Worm (Caenorhabditis elegans) whole organism, young adult: ENCODE results near the gene bus-4.

Experiments
- C06A6.2 ChIP-seq: fragments of 200-800 bp; sonication (Bioruptor generic); conservative IDR thresholded peaks from 2 replicates; pipeline ENCODE4 v1.3.6; 2022; ENCODE audit warnings: missing genetic modification characterization, missing compliant biosample characterization
- F52B5.7 ChIP-seq: sonication (generic microtip); optimal IDR thresholded peaks from 2 replicates; lab custom pipeline; 2016; ENCODE audit warnings: mild to moderate bottlenecking, missing genetic modification characterization, missing compliant biosample characterization
- K11D2.4 ChIP-seq: fragments of 200-800 bp; sonication (Bioruptor generic); IDR thresholded peaks from 2 replicates; pipeline ENCODE4 v1.3.6; 2022; ENCODE audit warnings: missing genetic modification reagents, missing genetic modification characterization, missing compliant biosample characterization
- K12H6.12 ChIP-seq: fragments of 200-800 bp; sonication (Bioruptor generic); optimal IDR thresholded peaks from 2 replicates; lab custom pipeline; 2018; ENCODE audit warnings: mild to moderate bottlenecking, missing genetic modification characterization, missing compliant biosample characterization
- T07F8.4 ChIP-seq: sonication (generic microtip); optimal IDR thresholded peaks from 2 replicates; lab custom pipeline; 2016; ENCODE audit warnings: mild to moderate bottlenecking, missing genetic modification characterization, moderate library complexity, missing compliant biosample characterization
- Y56A3A.18 ChIP-seq: fragments of 200-800 bp; sonication (Bioruptor generic); IDR thresholded peaks from 2 replicates; pipeline ENCODE4 v1.3.6; 2022; ENCODE audit warnings: missing genetic modification reagents, missing genetic modification characterization, missing compliant biosample characterization
- Y95B8A.8 ChIP-seq: fragments of 200-800 bp; sonication (Bioruptor generic); IDR thresholded peaks from 2 replicates; pipeline ENCODE4 v1.3.6; 2022; ENCODE audit warnings: missing genetic modification reagents, missing genetic modification characterization, missing compliant biosample characterization
- ZK185.1 ChIP-seq: sonication (generic microtip); optimal IDR thresholded peaks from 2 replicates; lab custom pipeline; 2016; ENCODE audit warnings: mild to moderate bottlenecking, missing genetic modification characterization, missing compliant biosample characterization; ENCODE audit not compliant: poor library complexity, severe bottlenecking
- ama-1 ChIP-seq, 3 experiments: fragments of 150-350 bp in 1 of 3; sonication (generic microtip) in 2 of 3; optimal IDR thresholded peaks; 2 replicates each; lab custom pipeline; 2014 to 2018; ENCODE audit warnings: missing biosample characterization in 2 of 3, missing genetic modification characterization in 2 of 3, missing genetic modification reagents in 2 of 3
- attf-3 ChIP-seq: fragments of 200-800 bp; sonication (Bioruptor generic); conservative IDR thresholded peaks from 2 replicates; pipeline ENCODE4 v1.3.6; 2022; ENCODE audit warnings: missing genetic modification reagents, missing genetic modification characterization, missing compliant biosample characterization
- bed-1 ChIP-seq: fragments of 200-800 bp; sonication (Bioruptor generic); IDR thresholded peaks from 2 replicates; pipeline ENCODE4 v1.3.6; 2022; ENCODE audit warnings: missing genetic modification reagents, missing genetic modification characterization, missing compliant biosample characterization
- bed-2 ChIP-seq: fragments of 200-800 bp; sonication (Bioruptor generic); IDR thresholded peaks from 2 replicates; pipeline ENCODE4 v1.3.6; 2022; ENCODE audit warnings: missing genetic modification reagents, missing genetic modification characterization, missing compliant biosample characterization
- cebp-2 ChIP-seq: fragments of 200-800 bp; sonication (Bioruptor generic); IDR thresholded peaks from 2 replicates; pipeline ENCODE4 v1.3.6; 2022; ENCODE audit warnings: missing genetic modification characterization, missing compliant biosample characterization
- ceh-27 ChIP-seq: fragments of 200-800 bp; sonication (Bioruptor generic); optimal IDR thresholded peaks from 2 replicates; lab custom pipeline; 2018; ENCODE audit warnings: mild to moderate bottlenecking, missing genetic modification characterization, moderate library complexity, missing compliant biosample characterization
- ceh-58 ChIP-seq: fragments of 200-800 bp; sonication (Bioruptor generic); IDR thresholded peaks from 2 replicates; pipeline ENCODE4 v1.3.6; 2022; ENCODE audit warnings: missing genetic modification characterization, missing compliant biosample characterization
- ceh-91 ChIP-seq: fragments of 200-800 bp; sonication (Bioruptor generic); IDR thresholded peaks from 2 replicates; pipeline ENCODE4 v1.3.6; 2022; ENCODE audit warnings: missing genetic modification reagents, missing genetic modification characterization, missing compliant biosample characterization
- chd-7 ChIP-seq: sonication (generic microtip); optimal IDR thresholded peaks from 2 replicates; lab custom pipeline; 2016; ENCODE audit warnings: mild to moderate bottlenecking, missing genetic modification characterization, moderate library complexity, missing compliant biosample characterization
- dox-1 ChIP-seq: fragments of 200-800 bp; sonication (Bioruptor generic); IDR thresholded peaks from 2 replicates; pipeline ENCODE4 v1.3.6; 2022; ENCODE audit warnings: missing genetic modification reagents, missing genetic modification characterization, missing compliant biosample characterization
- efl-1 ChIP-seq: fragments of 150-350 bp; optimal IDR thresholded peaks from 2 replicates; lab custom pipeline; 2014; ENCODE audit warnings: missing biosample characterization, missing genetic modification reagents, missing genetic modification characterization
- egl-44 ChIP-seq: fragments of 200-800 bp; sonication (Bioruptor generic); IDR thresholded peaks from 2 replicates; pipeline ENCODE4 v1.3.6; 2022; ENCODE audit warnings: missing genetic modification reagents, missing genetic modification characterization, missing compliant biosample characterization
- egrh-3 ChIP-seq: fragments of 200-800 bp; sonication (Bioruptor generic); IDR thresholded peaks from 2 replicates; pipeline ENCODE4 v1.3.6; 2022; ENCODE audit warnings: missing genetic modification reagents, missing genetic modification characterization, missing compliant biosample characterization
- ekl-4 ChIP-seq: fragments of 200-800 bp; sonication (Bioruptor generic); IDR thresholded peaks from 2 replicates; pipeline ENCODE4 v1.3.6; 2022; ENCODE audit warnings: missing genetic modification reagents, missing genetic modification characterization, missing compliant biosample characterization
- ets-4 ChIP-seq: fragments of 200-800 bp; sonication (Bioruptor generic); optimal IDR thresholded peaks from 2 replicates; lab custom pipeline; 2018; ENCODE audit warnings: mild to moderate bottlenecking, missing genetic modification characterization, missing compliant biosample characterization
- him-1 ChIP-seq: sonication (generic microtip); optimal IDR thresholded peaks from 2 replicates; lab custom pipeline; 2016; ENCODE audit warnings: missing genotype, missing genetic modification reagents, missing genetic modification characterization, missing compliant biosample characterization
- hrde-1 ChIP-seq: sonication (generic microtip); optimal IDR thresholded peaks from 2 replicates; lab custom pipeline; 2016; ENCODE audit warnings: missing genetic modification characterization, mild to moderate bottlenecking, missing compliant biosample characterization, moderate library complexity, missing genotype, missing genetic modification reagents, borderline replicate concordance
- let-526 ChIP-seq: fragments of 200-800 bp; sonication (Bioruptor generic); IDR thresholded peaks from 2 replicates; pipeline ENCODE4 v1.3.6; 2022; ENCODE audit warnings: missing genetic modification reagents, missing genetic modification characterization, missing compliant biosample characterization
- lin-26 ChIP-seq: fragments of 200-800 bp; sonication (Bioruptor generic); IDR thresholded peaks from 2 replicates; pipeline ENCODE4 v1.3.6; 2022; ENCODE audit warnings: missing genetic modification reagents, missing genetic modification characterization, missing compliant biosample characterization
- lin-54 ChIP-seq: fragments of 200-800 bp; sonication (Bioruptor generic); optimal IDR thresholded peaks from 2 replicates; lab custom pipeline; 2018; ENCODE audit warnings: mild to moderate bottlenecking, missing genetic modification characterization, missing compliant biosample characterization
- madf-6 ChIP-seq: fragments of 200-800 bp; sonication (Bioruptor generic); IDR thresholded peaks from 2 replicates; pipeline ENCODE4 v1.3.6; 2022; ENCODE audit warnings: missing genetic modification reagents, missing genetic modification characterization, missing compliant biosample characterization
- madf-8 ChIP-seq: fragments of 200-800 bp; sonication (Bioruptor generic); conservative IDR thresholded peaks from 2 replicates; pipeline ENCODE4 v1.3.6; 2022; ENCODE audit warnings: missing genetic modification reagents, missing genetic modification characterization, missing compliant biosample characterization
- mcd-1 ChIP-seq: fragments of 200-800 bp; sonication (Bioruptor generic); IDR thresholded peaks from 2 replicates; pipeline ENCODE4 v1.3.6; 2022; ENCODE audit warnings: missing genetic modification reagents, missing genetic modification characterization, missing compliant biosample characterization
- mel-28 ChIP-seq: sonication (generic microtip); optimal IDR thresholded peaks from 2 replicates; lab custom pipeline; 2016; ENCODE audit warnings: borderline replicate concordance, mild to moderate bottlenecking, missing genetic modification characterization, missing compliant biosample characterization
- mes-4 ChIP-seq: sonication (generic microtip); optimal IDR thresholded peaks from 2 replicates; lab custom pipeline; 2016; ENCODE audit warnings: missing genotype, missing genetic modification characterization, missing compliant biosample characterization
- nhr-120 ChIP-seq: fragments of 200-800 bp; sonication (Bioruptor generic); IDR thresholded peaks from 2 replicates; pipeline ENCODE4 v1.3.6; 2022; ENCODE audit warnings: missing genetic modification characterization, missing compliant biosample characterization
- nhr-27 ChIP-seq: fragments of 200-800 bp; sonication (Bioruptor generic); optimal IDR thresholded peaks from 2 replicates; lab custom pipeline; 2018; ENCODE audit warnings: mild to moderate bottlenecking, missing genetic modification characterization, moderate library complexity, missing compliant biosample characterization
- nhr-90 ChIP-seq: sonication (generic microtip); optimal IDR thresholded peaks from 2 replicates; lab custom pipeline; 2016; ENCODE audit warnings: missing genotype, mild to moderate bottlenecking, missing genetic modification characterization, missing compliant biosample characterization
- rcor-1 ChIP-seq: fragments of 200-800 bp; sonication (Bioruptor generic); IDR thresholded peaks from 2 replicates; pipeline ENCODE4 v1.3.6; 2022; ENCODE audit warnings: missing genetic modification reagents, missing genetic modification characterization, missing compliant biosample characterization
- rpc-1 ChIP-seq, 2 experiments: fragments of 150-350 bp in 1 of 2; sonication (generic microtip) in 1 of 2; optimal IDR thresholded peaks; 2 replicates each; lab custom pipeline; 2014 to 2018; ENCODE audit warnings: missing biosample characterization in 1 of 2, missing genetic modification characterization in 1 of 2, missing genetic modification reagents in 1 of 2, missing genotype in 1 of 2
- sea-2 ChIP-seq: fragments of 200-800 bp; sonication (Bioruptor generic); IDR thresholded peaks from 2 replicates; pipeline ENCODE4 v1.3.6; 2022; ENCODE audit warnings: missing genetic modification characterization, missing compliant biosample characterization
- somi-1 ChIP-seq: fragments of 200-800 bp; sonication (Bioruptor generic); optimal IDR thresholded peaks from 2 replicates; lab custom pipeline; 2018; ENCODE audit warnings: mild to moderate bottlenecking, missing genetic modification characterization, missing compliant biosample characterization
- tbx-9 ChIP-seq: sonication (generic microtip); optimal IDR thresholded peaks from 2 replicates; lab custom pipeline; 2016; ENCODE audit warnings: borderline replicate concordance, missing genetic modification characterization, inconsistent platforms, missing compliant biosample characterization
- xnd-1 ChIP-seq: sonication (generic microtip); optimal IDR thresholded peaks from 2 replicates; lab custom pipeline; 2016; ENCODE audit warnings: missing genotype, missing genetic modification reagents, missing genetic modification characterization, missing compliant biosample characterization
- zfh-2 ChIP-seq: fragments of 200-800 bp; sonication (Bioruptor generic); conservative IDR thresholded peaks from 2 replicates; pipeline ENCODE4 v1.3.6; 2022; ENCODE audit warnings: missing genetic modification reagents, missing genetic modification characterization, missing compliant biosample characterization
- ztf-3 ChIP-seq: fragments of 200-800 bp; sonication (Bioruptor generic); optimal IDR thresholded peaks from 2 replicates; lab custom pipeline; 2018; ENCODE audit warnings: mild to moderate bottlenecking, missing genetic modification characterization, missing compliant biosample characterization

The bus-4 gene

ce11 chrIV:4705182-4705581 is 17.1 kb downstream of the bus-4 start (continued):
- TF ChIP-seq K12H6.12 (tag; lab: Kevin White, UChicago), result peak; percentile 77
- TF ChIP-seq madf-8 (GFP tag; lab: Robert Waterston, UW), result no peak
- TF ChIP-seq ets-4 (GFP tag; lab: Kevin White, UChicago), result peak; percentile 71
- no peak for TF ChIP-seq ZK185.1
- TF ChIP-seq him-1, result no peak
- TF ChIP-seq bed-2 (GFP tag; lab: Robert Waterston, UW), result no peak
- no peak for TF ChIP-seq tbx-9
- no peak for TF ChIP-seq hrde-1 (tag; lab: Kevin White, UChicago)
- TF ChIP-seq madf-6 (GFP tag; lab: Robert Waterston, UW), result no peak
- peak; percentile 58; the same call in 1 of the 2 replicates for TF ChIP-seq rcor-1
- peak; percentile 57; the same call in 1 of the 2 replicates for TF ChIP-seq K11D2.4 (GFP tag; lab: Robert Waterston, UW)
- no peak for TF ChIP-seq nhr-120 (GFP tag; lab: Robert Waterston, UW)
- no peak for TF ChIP-seq sea-2
- no peak for TF ChIP-seq cebp-2 (GFP tag; lab: Robert Waterston, UW)
- peak; percentile 43 for TF ChIP-seq lin-54 (GFP tag; lab: Kevin White, UChicago)
- TF ChIP-seq rpc-1 (optimal IDR thresholded peaks at IDR 0.05; lab: Kevin White, UChicago), result no peak
- TF ChIP-seq rpc-1 (tag; optimal IDR thresholded peaks at IDR 0.05; lab: Kevin White, UChicago), result no peak
- no peak for TF ChIP-seq efl-1 (GFP tag; lab: Kevin White, UChicago)
- TF ChIP-seq attf-3, result no peak
- TF ChIP-seq F52B5.7, result no peak
- TF ChIP-seq C06A6.2 (GFP tag; lab: Robert Waterston, UW), result no peak
- TF ChIP-seq egl-44, result 0 out of 2 replicates have a peak, but pooled peaks have one; percentile 25
- TF ChIP-seq ztf-3 (GFP tag; lab: Kevin White, UChicago), result no peak
- no peak for TF ChIP-seq T07F8.4
- peak; percentile 83; the same call in 1 of the 2 replicates for TF ChIP-seq dox-1 (GFP tag; lab: Robert Waterston, UW)

- no peak for TF ChIP-seq bed-1 (GFP tag; lab: Robert Waterston, UW)
- peak; percentile 43 for TF ChIP-seq nhr-27 (tag; lab: Kevin White, UChicago)
- TF ChIP-seq ceh-91 (GFP tag; lab: Robert Waterston, UW), result no peak
- TF ChIP-seq, all 124 proteins: peak for 1
These were observed 17.9 kb downstream of the bus-4 start for ce11 chrIV:4705922-4706321.

- TF ChIP-seq Y56A3A.18 (GFP tag; lab: Robert Waterston, UW) (no peak), nhr-90 (tag; lab: Kevin White, UChicago) (no peak), bed-1 (GFP tag; lab: Robert Waterston, UW) (no peak), lin-26 (GFP tag; lab: Robert Waterston, UW) (0 out of 2 replicates have a peak, but pooled peaks have one; percentile 53), ama-1 (optimal IDR thresholded peaks at IDR 0.05; lab: Kevin White, UChicago) (no peak), ama-1 (GFP tag; optimal IDR thresholded peaks at IDR 0.05; lab: Kevin White, UChicago) (no peak), mes-4 (tag; lab: Kevin White, UChicago) (peak; percentile 18), ekl-4 (GFP tag; lab: Robert Waterston, UW) (peak; percentile 46; the same call in 1 of the 2 replicates), zfh-2 (peak; percentile 77), dox-1 (GFP tag; lab: Robert Waterston, UW) (peak; percentile 53; the same call in 1 of the 2 replicates), somi-1 (GFP tag; lab: Kevin White, UChicago) (no peak), madf-6 (GFP tag; lab: Robert Waterston, UW) (peak; percentile 53), xnd-1 (tag; lab: Kevin White, UChicago) (peak; percentile 0), rcor-1 (no peak), ceh-27 (GFP tag; lab: Kevin White, UChicago) (no peak), ceh-58 (GFP tag; lab: Robert Waterston, UW) (0 out of 2 replicates have a peak, but pooled peaks have one; percentile 36), mel-28 (tag; lab: Kevin White, UChicago) (no peak), let-526 (no peak), bed-2 (GFP tag; lab: Robert Waterston, UW) (no peak), egrh-3 (GFP tag; lab: Robert Waterston, UW) (no peak), ceh-91 (GFP tag; lab: Robert Waterston, UW) (no peak), mcd-1 (peak; percentile 34), F52B5.7 (peak; percentile 71), chd-7 (tag; lab: Kevin White, UChicago) (peak; percentile 55), Y95B8A.8 (GFP tag; lab: Robert Waterston, UW) (no peak)
These were observed 22.4 kb downstream of the bus-4 start, which contains the start of gene cif-1 for ce11 chrIV:4710459-4710858. Gene cif-1 (minus strand): TSS chrIV:4710755.
